Worm (Caenorhabditis elegans): ENCODE measurements around the gene pigw-1.

pigw-1 gene

ce11 chrII:2859873-2860821, 24.6 kb downstream of the pigw-1 start (continued):
- TF ChIP-seq nhr-85 (tag): peak; percentile 72

DNA sequence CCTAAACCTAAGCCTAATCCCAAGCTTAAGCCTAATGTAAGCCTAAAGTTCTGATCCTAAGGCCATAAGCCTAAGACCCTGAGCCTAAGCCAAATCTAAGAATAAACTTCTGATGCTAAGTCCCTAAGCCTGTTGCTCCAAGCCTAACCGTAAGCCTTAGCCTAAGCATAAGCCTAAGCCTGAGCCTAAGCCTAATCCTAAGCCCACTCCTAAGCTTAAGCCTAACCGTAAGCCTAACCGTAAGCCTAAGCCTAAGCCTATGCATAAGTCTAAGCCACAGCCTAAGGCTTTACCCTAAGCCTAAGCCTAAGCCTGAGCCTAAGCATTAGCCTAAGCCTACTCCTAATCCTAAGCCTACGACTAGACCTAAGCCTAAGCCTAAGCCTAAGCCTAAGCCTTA, 25.4 kb downstream of the pigw-1 start:
- no peak for TF ChIP-seq alr-1 (tag; optimal IDR thresholded peaks at IDR 0.05; ENCODE audit: borderline replicate concordance)
- TF ChIP-seq unc-86 (tag; optimal IDR thresholded peaks at IDR 0.05): no peak
- no peak for TF ChIP-seq elt-3 (tag; optimal IDR thresholded peaks at IDR 0.05)
- TF ChIP-seq hlh-17 (GFP tag; optimal IDR thresholded peaks at IDR 0.05; ENCODE audit: borderline replicate concordance): no peak
- no peak for TF ChIP-seq snpc-4 (tag; optimal IDR thresholded peaks at IDR 0.05)
- TF ChIP-seq lsy-2 (tag; optimal IDR thresholded peaks at IDR 0.05): no peak
- no peak for TF ChIP-seq ceh-88 (GFP tag; IDR thresholded peaks at IDR 0.05)
- no peak for TF ChIP-seq nhr-77 (tag; optimal IDR thresholded peaks at IDR 0.05)
- no peak for TF ChIP-seq ceh-8 (GFP tag; optimal IDR thresholded peaks at IDR 0.05)
- no peak for TF ChIP-seq lin-39 (tag; optimal IDR thresholded peaks at IDR 0.05)
- TF ChIP-seq pqm-1 (tag; optimal IDR thresholded peaks at IDR 0.05): no peak
- TF ChIP-seq jun-1 (tag; optimal IDR thresholded peaks at IDR 0.05): no peak
- no peak for TF ChIP-seq nhr-71 (tag; optimal IDR thresholded peaks at IDR 0.05)

DNA sequence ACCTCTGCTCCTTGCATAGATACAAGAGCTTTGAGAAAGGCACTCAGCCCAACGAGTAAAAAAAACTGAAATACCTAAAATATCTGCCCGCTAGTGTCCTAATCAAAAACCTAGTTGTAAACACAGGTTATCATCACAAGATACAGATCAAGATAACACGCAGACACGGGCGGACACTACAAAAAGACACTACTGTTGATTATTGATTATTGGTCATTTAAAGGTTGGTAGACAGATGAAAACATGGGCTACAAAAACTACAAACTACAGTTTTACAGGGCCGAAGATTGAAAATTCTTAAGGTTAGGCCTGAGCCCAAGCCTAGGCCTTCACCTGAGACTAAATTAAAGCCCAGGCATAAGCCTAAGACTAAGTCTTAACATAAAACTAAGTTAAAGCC, 25.9 kb downstream of the pigw-1 start:
- TF ChIP-seq nhr-85 (tag): peak; percentile 74
- TF ChIP-seq snu-23 (GFP tag; optimal IDR thresholded peaks at IDR 0.05): peak; percentile 0
- TF ChIP-seq unc-86 (tag; optimal IDR thresholded peaks at IDR 0.05): no peak
- TF ChIP-seq elt-3 (tag; optimal IDR thresholded peaks at IDR 0.05): peak in 1 of 6 experiments; percentile 48
- peak in 1 of 2 experiments; percentile 24 for TF ChIP-seq lin-35 (GFP tag; optimal IDR thresholded peaks at IDR 0.05)
- TF ChIP-seq C16A3.4 (tag; optimal IDR thresholded peaks at IDR 0.05): no peak
- peak; percentile 5 for TF ChIP-seq blmp-1 (tag; optimal IDR thresholded peaks at IDR 0.05)
- peak; percentile 26 for TF ChIP-seq nhr-20 (tag; optimal IDR thresholded peaks at IDR 0.05)
- TF ChIP-seq fos-1 (tag; optimal IDR thresholded peaks at IDR 0.05): no peak

ce11 chrII:2857559-2857958, 27.2 kb downstream of the pigw-1 start:
- TF ChIP-seq snu-23 (GFP tag; optimal IDR thresholded peaks at IDR 0.05) (peak; percentile 7), elt-3 (tag; optimal IDR thresholded peaks at IDR 0.05) (peak; percentile 16 to 88 (median 73)), rnt-1 (tag; optimal IDR thresholded peaks at IDR 0.05) (peak; percentile 29), nhr-20 (tag; optimal IDR thresholded peaks at IDR 0.05) (peak; percentile 35), alr-1 (tag; optimal IDR thresholded peaks at IDR 0.05; ENCODE audit: borderline replicate concordance) (no peak), skn-1 (tag; optimal IDR thresholded peaks at IDR 0.05) (no peak), blmp-1 (tag; optimal IDR thresholded peaks at IDR 0.05) (peak; percentile 79), nhr-28 (tag; optimal IDR thresholded peaks at IDR 0.05) (no peak), efl-1 (optimal IDR thresholded peaks at IDR 0.05) (no peak), efl-1 (GFP tag; optimal IDR thresholded peaks at IDR 0.05 in 1 of 2) (peak in 1 of 2 experiments; percentile 66), lin-14 (GFP tag; optimal IDR thresholded peaks at IDR 0.05) (peak; percentile 53), snpc-4 (tag; optimal IDR thresholded peaks at IDR 0.05) (no peak), ceh-90 (tag; optimal IDR thresholded peaks at IDR 0.05) (no peak), lin-35 (GFP tag; optimal IDR thresholded peaks at IDR 0.05) (no peak), dpl-1 (GFP tag; optimal IDR thresholded peaks at IDR 0.05) (no peak), pag-3 (tag; optimal IDR thresholded peaks at IDR 0.05; ENCODE audit: borderline replicate concordance, insufficient read depth) (peak; percentile 90), swsn-7 (tag; optimal IDR thresholded peaks at IDR 0.05) (no peak), nhr-90 (tag; optimal IDR thresholded peaks at IDR 0.05; ENCODE audit: poor library complexity) (no peak), nhr-85 (tag) (peak; percentile 85), dsc-1 (tag; optimal IDR thresholded peaks at IDR 0.05) (no peak), hpl-2 (GFP tag; optimal IDR thresholded peaks at IDR 0.05) (no peak)

All from whole organism, L1 larva.